Fruit fly (Drosophila melanogaster): Measurements from ENCODE around the gene sgg.

DNA sequence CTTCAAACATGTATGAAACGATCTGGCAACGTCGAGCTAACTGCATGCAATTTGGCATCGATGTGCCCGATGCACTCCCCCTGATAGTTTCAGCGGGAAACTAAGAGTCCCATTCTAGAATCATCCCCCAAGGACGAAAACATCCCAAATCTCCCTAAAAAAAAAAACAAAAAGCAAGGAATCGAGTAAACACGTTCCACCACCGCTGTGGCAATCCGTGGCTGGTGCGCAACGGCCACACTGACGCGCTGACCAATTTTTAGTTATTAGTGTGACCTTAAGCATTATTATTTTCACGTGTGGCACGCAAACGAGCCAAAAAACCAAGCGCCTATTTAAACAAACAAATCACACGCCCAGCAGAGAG lies 48.1 kb upstream of the sgg start, which contains the start of gene wds:
- no peak for TF ChIP-seq so (GFP tag; IDR thresholded peaks at IDR 0.05)
- no peak for TF ChIP-seq CG12744 (GFP tag; optimal IDR thresholded peaks at IDR 0.05)
- no peak for TF ChIP-seq Nf-YC (tag; optimal IDR thresholded peaks at IDR 0.05)
- no peak for TF ChIP-seq tin (GFP tag; optimal IDR thresholded peaks at IDR 0.05)
- TF ChIP-seq CG10565 (GFP tag; optimal IDR thresholded peaks at IDR 0.05), result no peak
- TF ChIP-seq Taf1 (GFP tag; IDR thresholded peaks at IDR 0.05), result no peak
- no peak for TF ChIP-seq CG6175 (GFP tag; IDR thresholded peaks at IDR 0.05)
- no peak for TF ChIP-seq CG10267 (tag; optimal IDR thresholded peaks at IDR 0.05)
- no peak for TF ChIP-seq CG15269 (tag; optimal IDR thresholded peaks at IDR 0.05)
- TF ChIP-seq CG8290 (GFP tag; optimal IDR thresholded peaks at IDR 0.05), result no peak
- TF ChIP-seq CG8290 (tag; optimal IDR thresholded peaks at IDR 0.05), result no peak
- no peak for TF ChIP-seq Mrtf (GFP tag; IDR thresholded peaks at IDR 0.05)
- TF ChIP-seq dmrt99B (tag; optimal IDR thresholded peaks at IDR 0.05), result no peak

All from whole organism, embryonic.